Worm (Caenorhabditis elegans): Measurements from ENCODE around the gene T19H5.7.

The T19H5.7 gene

DNA sequence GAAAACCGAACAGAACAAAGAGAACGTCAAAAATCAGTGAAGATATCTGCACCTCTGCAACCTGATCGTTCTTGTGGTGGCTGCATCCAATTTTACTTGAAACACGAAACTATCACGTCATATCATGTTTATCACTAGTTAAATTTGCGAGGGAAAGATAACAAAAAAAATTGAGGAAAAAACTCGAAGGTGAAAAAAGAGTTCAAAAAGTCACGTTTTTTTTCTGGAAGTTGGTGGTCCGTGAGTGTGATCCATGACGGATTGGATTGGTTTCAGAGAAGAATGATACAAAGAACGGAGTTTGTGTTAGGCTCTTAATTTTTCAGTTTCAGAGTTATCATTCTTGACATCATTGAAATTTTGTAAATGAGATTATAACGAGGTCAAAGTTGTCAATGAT, 2.6 kb upstream of the T19H5.7 start:
- TF ChIP-seq daf-16 (GFP tag; optimal IDR thresholded peaks at IDR 0.05) (no peak), daf-16 (tag; optimal IDR thresholded peaks at IDR 0.05) (peak; percentile 19), mes-2 (tag; optimal IDR thresholded peaks at IDR 0.05; ENCODE audit: poor library complexity, severe bottlenecking) (no peak), ctbp-1 (GFP tag; IDR thresholded peaks at IDR 0.05) (no peak), nhr-48 (tag; optimal IDR thresholded peaks at IDR 0.05) (no peak), hif-1 (tag; optimal IDR thresholded peaks at IDR 0.05) (peak in 1 of 2 experiments; percentile 82), snpc-1.2 (GFP tag; IDR thresholded peaks at IDR 0.05) (no peak), F37D6.2 (tag; optimal IDR thresholded peaks at IDR 0.05) (no peak), dve-1 (tag; optimal IDR thresholded peaks at IDR 0.05; ENCODE audit: insufficient read depth) (no peak), dmd-6 (GFP tag; IDR thresholded peaks at IDR 0.05) (peak; percentile 56), tra-1 (GFP tag; IDR thresholded peaks at IDR 0.05) (no peak), hlh-30 (tag; optimal IDR thresholded peaks at IDR 0.05; ENCODE audit: insufficient read depth) (peak; percentile 27), nhr-6 (tag; optimal IDR thresholded peaks at IDR 0.05) (no peak), zfp-3 (GFP tag; conservative IDR thresholded peaks at IDR 0.05) (no peak), hlh-11 (tag; optimal IDR thresholded peaks at IDR 0.05) (peak; percentile 37), lin-1 (GFP tag; IDR thresholded peaks at IDR 0.05) (no peak), nhr-42 (GFP tag; IDR thresholded peaks at IDR 0.05) (no peak), daf-8 (GFP tag; IDR thresholded peaks at IDR 0.05) (no peak), egl-43 (GFP tag; IDR thresholded peaks at IDR 0.05) (no peak), duxl-1 (tag; optimal IDR thresholded peaks at IDR 0.05; ENCODE audit: poor library complexity) (no peak), saeg-2 (GFP tag; IDR thresholded peaks at IDR 0.05) (no peak), ceh-44 (GFP tag; IDR thresholded peaks at IDR 0.05) (no peak), ceh-62 (tag; optimal IDR thresholded peaks at IDR 0.05) (no peak), nhr-28 (tag; optimal IDR thresholded peaks at IDR 0.05) (peak; percentile 23), aly-2 (tag; optimal IDR thresholded peaks at IDR 0.05) (no peak), nhr-76 (tag; optimal IDR thresholded peaks at IDR 0.05) (no peak), nhr-102 (tag; optimal IDR thresholded peaks at IDR 0.05) (no peak), ceh-82 (tag; optimal IDR thresholded peaks at IDR 0.05) (no peak), zip-11 (GFP tag; IDR thresholded peaks at IDR 0.05) (no peak), pqm-1 (tag; optimal IDR thresholded peaks at IDR 0.05) (peak; percentile 8), madf-5 (GFP tag; IDR thresholded peaks at IDR 0.05) (no peak), nhr-41 (GFP tag; IDR thresholded peaks at IDR 0.05) (no peak), lsy-2 (tag; optimal IDR thresholded peaks at IDR 0.05) (no peak)

DNA sequence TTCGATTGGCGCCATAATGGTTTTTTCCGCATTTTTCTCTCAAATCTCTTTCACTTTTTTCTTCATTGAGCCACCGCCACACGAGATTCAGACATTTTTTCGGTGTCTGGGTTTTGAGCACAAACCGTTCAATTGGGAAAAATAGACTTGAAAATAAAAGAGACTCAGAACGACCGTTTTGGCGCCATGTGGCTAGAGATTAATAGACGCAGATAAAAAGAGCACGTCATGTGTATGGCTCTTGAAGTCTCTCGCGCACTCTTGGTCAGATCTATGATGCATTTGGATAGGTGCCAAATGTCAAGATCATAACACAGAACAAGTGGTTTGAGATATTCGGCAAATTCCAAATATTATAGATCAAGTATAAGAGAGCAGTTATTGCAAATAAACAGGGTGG, 1.5 kb upstream of the T19H5.7 start:
- no peak for TF ChIP-seq madf-5 (GFP tag; IDR thresholded peaks at IDR 0.05)
- TF ChIP-seq unc-130 (GFP tag; optimal IDR thresholded peaks at IDR 0.05) = no peak
- no peak for TF ChIP-seq ZK546.5 (tag; optimal IDR thresholded peaks at IDR 0.05)
- no peak for TF ChIP-seq daf-8 (GFP tag; IDR thresholded peaks at IDR 0.05)
- no peak for TF ChIP-seq cey-2 (tag; optimal IDR thresholded peaks at IDR 0.05; ENCODE audit: borderline replicate concordance, insufficient read depth)
- no peak for TF ChIP-seq Y75B8A.6 (GFP tag; IDR thresholded peaks at IDR 0.05)
- TF ChIP-seq aly-2 (tag; optimal IDR thresholded peaks at IDR 0.05) = no peak
- TF ChIP-seq mxl-3 (GFP tag; optimal IDR thresholded peaks at IDR 0.05) = no peak
- TF ChIP-seq nhr-28 (tag; optimal IDR thresholded peaks at IDR 0.05) = no peak
- no peak for TF ChIP-seq sdz-12 (GFP tag; optimal IDR thresholded peaks at IDR 0.05)
- TF ChIP-seq skn-1 (tag; optimal IDR thresholded peaks at IDR 0.05) = no peak
- no peak for TF ChIP-seq T26A8.4 (GFP tag; IDR thresholded peaks at IDR 0.05)
- peak; percentile 47; the same call in 1 of the 2 replicates for TF ChIP-seq dmd-6 (GFP tag; IDR thresholded peaks at IDR 0.05)
- peak; percentile 87 for TF ChIP-seq aha-1 (tag)
- no peak for TF ChIP-seq nhr-102 (tag; optimal IDR thresholded peaks at IDR 0.05)
- no peak for TF ChIP-seq daf-16 (GFP tag; optimal IDR thresholded peaks at IDR 0.05)
- peak; percentile 14 for TF ChIP-seq daf-16 (tag; optimal IDR thresholded peaks at IDR 0.05)
- no peak for TF ChIP-seq dpl-1 (GFP tag; optimal IDR thresholded peaks at IDR 0.05)
- TF ChIP-seq zip-11 (GFP tag; IDR thresholded peaks at IDR 0.05) = no peak
- TF ChIP-seq F26F4.8 (GFP tag; conservative IDR thresholded peaks at IDR 0.05) = no peak
- TF ChIP-seq lin-15B (tag; optimal IDR thresholded peaks at IDR 0.05) = no peak
- no peak for TF ChIP-seq ceh-20 (GFP tag; IDR thresholded peaks at IDR 0.05)
- TF ChIP-seq attf-4 (tag; optimal IDR thresholded peaks at IDR 0.05) = no peak
- TF ChIP-seq spr-1 (tag; optimal IDR thresholded peaks at IDR 0.05) = no peak
- no peak for TF ChIP-seq unc-39 (tag; optimal IDR thresholded peaks at IDR 0.05)
